Worm (Caenorhabditis elegans): ENCODE results near the gene C05C9.2.

C05C9.2 gene

DNA sequence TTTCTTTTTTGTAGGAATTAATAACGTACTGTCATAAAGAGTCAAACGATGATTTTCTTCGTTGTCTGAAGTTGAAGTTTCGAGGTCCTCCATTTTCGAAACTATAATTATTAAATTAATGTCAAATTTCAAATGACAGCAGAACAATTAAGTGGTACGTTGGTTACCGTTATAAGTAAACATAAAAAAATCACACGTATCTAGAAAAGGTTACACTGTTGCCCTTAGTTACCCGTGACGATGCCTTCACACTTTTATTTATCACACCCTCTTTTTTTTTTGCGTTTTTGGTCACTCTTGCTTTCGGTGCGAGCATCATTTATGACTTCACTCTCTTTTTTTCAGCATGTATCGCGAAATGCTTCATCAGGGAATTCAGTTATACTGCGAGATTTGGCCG, at the start of gene C05C9.2, which contains the start of gene C05C9.3:
Gene C05C9.2 (plus strand): TSS at position 346 of the 400 bp plus-strand sequence.
Gene C05C9.3 (minus strand): TSS at position 101 of the 400 bp plus-strand sequence.
- no peak for TF ChIP-seq nhr-11 (tag; optimal IDR thresholded peaks at IDR 0.05)
- TF ChIP-seq ceh-30 (tag; optimal IDR thresholded peaks at IDR 0.05): no peak
- TF ChIP-seq eyg-1 (tag; optimal IDR thresholded peaks at IDR 0.05): no peak
- no peak for TF ChIP-seq dmd-4 (tag; optimal IDR thresholded peaks at IDR 0.05; ENCODE audit: borderline replicate concordance)
- TF ChIP-seq pros-1 (tag; optimal IDR thresholded peaks at IDR 0.05): no peak

- no peak for TF ChIP-seq hlh-6 (tag; optimal IDR thresholded peaks at IDR 0.05)
Measured at ce11 chrX:11103173-11103572, 49.7 kb upstream of the C05C9.2 start.

DNA sequence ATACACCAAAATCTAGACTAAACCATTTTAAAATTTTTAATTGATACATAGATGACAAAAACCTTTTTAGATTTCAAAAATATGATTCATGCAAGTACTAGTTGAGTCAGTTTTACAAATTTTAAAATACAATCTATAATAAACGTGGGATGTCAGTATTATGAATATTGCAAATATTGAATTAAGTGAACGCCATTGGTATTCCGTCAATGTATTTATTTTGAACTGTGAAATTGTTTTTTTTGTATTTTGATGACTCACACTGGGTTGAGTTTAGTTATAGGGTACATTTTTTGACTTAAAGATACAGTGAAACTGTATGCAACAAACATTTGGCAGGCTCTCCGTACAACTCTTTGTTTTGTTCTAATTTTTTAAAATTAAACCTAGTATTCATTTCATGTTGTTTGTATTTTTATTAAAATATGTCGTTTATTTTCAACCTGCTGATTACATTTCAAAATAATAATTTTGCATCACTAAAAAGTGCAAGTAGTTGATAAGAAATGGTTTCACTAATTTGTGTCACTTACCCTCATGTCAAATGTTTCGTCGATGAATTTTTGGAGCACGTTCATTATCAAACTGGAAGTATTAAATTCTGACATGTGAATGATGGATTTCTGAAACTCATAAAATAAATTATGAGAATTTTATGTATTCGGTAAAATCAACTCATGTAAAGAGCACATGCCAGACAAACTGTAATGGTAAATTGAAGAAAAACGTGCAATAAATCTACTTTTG, 47.8 kb upstream of the C05C9.2 start, which contains the start of gene W02H3.1:
Gene W02H3.1 (minus strand): TSS at position 578 of the 747 bp plus-strand sequence.
- no peak for TF ChIP-seq gmeb-2 (tag; optimal IDR thresholded peaks at IDR 0.05)
- no peak for TF ChIP-seq K09A11.1 (tag; optimal IDR thresholded peaks at IDR 0.05; ENCODE audit: insufficient read depth)
- TF ChIP-seq ttx-3 (tag; optimal IDR thresholded peaks at IDR 0.05): no peak
- no peak for TF ChIP-seq ceh-9 (tag; optimal IDR thresholded peaks at IDR 0.05)
- TF ChIP-seq tbx-2 (tag; optimal IDR thresholded peaks at IDR 0.05): no peak
- TF ChIP-seq elt-2 (tag; optimal IDR thresholded peaks at IDR 0.05): no peak
- no peak for TF ChIP-seq ztf-16 (tag; optimal IDR thresholded peaks at IDR 0.05)
- TF ChIP-seq ama-1 (optimal IDR thresholded peaks at IDR 0.05): no peak
- TF ChIP-seq che-1 (tag; optimal IDR thresholded peaks at IDR 0.05): no peak
- TF ChIP-seq hlh-6 (tag; optimal IDR thresholded peaks at IDR 0.05): no peak
- TF ChIP-seq ref-2 (tag; optimal IDR thresholded peaks at IDR 0.05): no peak
- no peak for TF ChIP-seq pha-2 (tag; optimal IDR thresholded peaks at IDR 0.05)
- TF ChIP-seq fkh-10 (GFP tag; optimal IDR thresholded peaks at IDR 0.05): no peak
- no peak for TF ChIP-seq lin-11 (tag; optimal IDR thresholded peaks at IDR 0.05)
- TF ChIP-seq rnt-1 (tag; optimal IDR thresholded peaks at IDR 0.05): no peak
- no peak for TF ChIP-seq pat-9 (tag; optimal IDR thresholded peaks at IDR 0.05)
- TF ChIP-seq sox-4 (tag; optimal IDR thresholded peaks at IDR 0.05): no peak
- no peak for TF ChIP-seq hlh-13 (GFP tag; optimal IDR thresholded peaks at IDR 0.05)
- TF ChIP-seq F13H6.1 (tag; optimal IDR thresholded peaks at IDR 0.05): no peak
- TF ChIP-seq hlh-30 (tag; optimal IDR thresholded peaks at IDR 0.05; ENCODE audit: insufficient read depth): no peak

DNA sequence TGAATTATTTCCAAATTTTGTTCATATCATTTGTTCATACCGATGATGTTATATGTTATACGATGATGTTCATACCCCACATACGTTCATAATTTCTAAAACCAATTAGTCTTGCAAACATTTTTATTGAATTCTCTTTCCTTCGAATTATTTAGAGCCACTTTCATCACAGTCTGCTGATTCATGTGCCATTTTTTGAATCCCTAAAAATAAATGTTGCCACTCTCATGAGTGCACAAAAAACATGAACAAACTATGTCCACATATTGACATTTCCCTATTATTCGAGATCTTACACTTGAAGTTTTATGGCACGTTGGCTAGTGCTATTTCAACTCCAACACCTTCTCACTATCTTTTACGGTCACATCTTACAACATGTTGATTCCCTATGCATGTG, 45.8 kb upstream of the C05C9.2 start, which contains the start of gene clc-17:
Gene clc-17 (plus strand): TSS at position 301 of the 400 bp plus-strand sequence.
- TF ChIP-seq che-1 (tag; optimal IDR thresholded peaks at IDR 0.05): no peak
- no peak for TF ChIP-seq lin-11 (tag; optimal IDR thresholded peaks at IDR 0.05)
- no peak for TF ChIP-seq ceh-45 (GFP tag; IDR thresholded peaks at IDR 0.05)
- TF ChIP-seq ahr-1 (tag; optimal IDR thresholded peaks at IDR 0.05): no peak
- no peak for TF ChIP-seq madf-2 (tag; optimal IDR thresholded peaks at IDR 0.05)
- TF ChIP-seq unc-55 (GFP tag; optimal IDR thresholded peaks at IDR 0.05): no peak
- TF ChIP-seq fkh-10 (GFP tag; optimal IDR thresholded peaks at IDR 0.05): no peak
- no peak for TF ChIP-seq unc-86 (tag; optimal IDR thresholded peaks at IDR 0.05)
- TF ChIP-seq hlh-15 (tag; optimal IDR thresholded peaks at IDR 0.05): no peak
- TF ChIP-seq pha-4 (tag; optimal IDR thresholded peaks at IDR 0.05): no peak
- TF ChIP-seq ets-4 (tag; optimal IDR thresholded peaks at IDR 0.05): no peak
- TF ChIP-seq pax-1 (tag; optimal IDR thresholded peaks at IDR 0.05): no peak

DNA sequence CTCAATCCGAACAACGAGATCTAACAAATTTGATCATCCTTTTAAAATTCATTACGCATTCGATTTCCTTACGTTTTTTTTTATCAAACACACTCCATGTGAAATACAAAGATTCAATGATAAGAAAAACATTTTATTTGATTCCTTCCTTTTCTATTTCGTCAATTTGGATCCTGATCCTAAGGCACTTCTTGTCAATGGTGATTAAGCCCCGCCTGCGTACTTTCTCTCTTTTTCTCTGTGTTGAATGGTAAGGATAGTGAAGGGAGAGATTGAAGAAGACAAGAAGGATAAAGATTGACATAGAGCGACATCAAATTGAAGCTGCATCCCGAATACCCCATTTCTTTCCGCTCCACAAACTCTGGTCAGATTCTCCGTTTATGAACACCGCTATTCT, 43.7 kb upstream of the C05C9.2 start, which contains the start of gene grd-1:
Gene grd-1 (plus strand): TSS at position 241 of the 400 bp plus-strand sequence.
- TF ChIP-seq unc-86 (tag; optimal IDR thresholded peaks at IDR 0.05) (no peak), unc-55 (GFP tag; optimal IDR thresholded peaks at IDR 0.05) (no peak), T23F11.4 (GFP tag; optimal IDR thresholded peaks at IDR 0.05) (no peak), syd-9 (tag; optimal IDR thresholded peaks at IDR 0.05) (no peak), C08G9.2 (tag; optimal IDR thresholded peaks at IDR 0.05) (no peak), eyg-1 (tag; optimal IDR thresholded peaks at IDR 0.05) (no peak), nfya-1 (tag; optimal IDR thresholded peaks at IDR 0.05) (no peak), hlh-6 (tag; optimal IDR thresholded peaks at IDR 0.05) (no peak), unc-3 (GFP tag; conservative IDR thresholded peaks at IDR 0.05) (no peak), unc-3 (tag; optimal IDR thresholded peaks at IDR 0.05) (no peak), fkh-10 (GFP tag; optimal IDR thresholded peaks at IDR 0.05) (no peak), F13H6.1 (tag; optimal IDR thresholded peaks at IDR 0.05) (no peak), ceh-19 (GFP tag; optimal IDR thresholded peaks at IDR 0.05) (no peak)
